Fruit fly (Drosophila melanogaster) whole organism, embryonic: ENCODE data around the gene g.
A peak's percentile ranks its signal among the peaks of the same experiment; 100 is the strongest.

Experiments
- Atf3 ChIP-seq: fragments of 200-800 bp; sonication (Bioruptor generic); optimal IDR thresholded peaks from 3 replicates; lab custom pipeline; 2016; ENCODE audit warnings: missing biosample characterization, missing genetic modification characterization
- CG10267 ChIP-seq: fragments of 200-800 bp; sonication (Bioruptor generic); optimal IDR thresholded peaks from 2 replicates; lab custom pipeline; 2018; ENCODE audit warnings: missing biosample characterization, mild to moderate bottlenecking, missing genetic modification characterization, moderate library complexity
- CG10431 ChIP-seq: fragments of 200-800 bp; sonication (Bioruptor generic); optimal IDR thresholded peaks from 3 replicates; lab custom pipeline; 2018; ENCODE audit warnings: missing biosample characterization, mild to moderate bottlenecking, missing genetic modification characterization
- CG10979 ChIP-seq: fragments of 200-800 bp; sonication (Bioruptor generic); optimal IDR thresholded peaks from 2 replicates; lab custom pipeline; 2018; ENCODE audit warnings: missing biosample characterization, mild to moderate bottlenecking, missing genetic modification characterization, moderate library complexity
- CG11695 ChIP-seq: fragments of 200-800 bp; sonication (Bioruptor generic); IDR thresholded peaks from 3 replicates; pipeline ENCODE4 v1.3.6; 2022; ENCODE audit warnings: missing biosample characterization, missing genetic modification characterization
- CG12659 ChIP-seq: fragments of 200-800 bp; sonication (Bioruptor generic); optimal IDR thresholded peaks from 3 replicates; lab custom pipeline; 2017; ENCODE audit warnings: mild to moderate bottlenecking, missing biosample characterization, missing genetic modification reagents, missing genetic modification characterization
- CG16815 ChIP-seq: fragments of 200-800 bp; sonication (Bioruptor generic); optimal IDR thresholded peaks from 3 replicates; lab custom pipeline; 2017; ENCODE audit warnings: missing biosample characterization, mild to moderate bottlenecking, missing genetic modification characterization
- CG17829 ChIP-seq: fragments of 200-800 bp; optimal IDR thresholded peaks from 2 replicates; lab custom pipeline; 2019; ENCODE audit warnings: missing biosample characterization, mild to moderate bottlenecking, missing genetic modification characterization, moderate library complexity
- CG18262 ChIP-seq: fragments of 200-800 bp; optimal IDR thresholded peaks from 3 replicates; lab custom pipeline; 2019; ENCODE audit warnings: missing biosample characterization, mild to moderate bottlenecking, missing genetic modification characterization, moderate library complexity
- CG2678 ChIP-seq: fragments of 200-800 bp; sonication (Bioruptor generic); optimal IDR thresholded peaks from 3 replicates; lab custom pipeline; 2019; ENCODE audit warnings: missing biosample characterization, mild to moderate bottlenecking, missing genetic modification characterization, moderate library complexity
- CG30403 ChIP-seq: fragments of 200-800 bp; sonication (Bioruptor generic); optimal IDR thresholded peaks from 3 replicates; lab custom pipeline; 2016; ENCODE audit warnings: missing biosample characterization, missing genetic modification characterization
- CG32767 ChIP-seq: fragments of 200-800 bp; sonication (Bioruptor generic); IDR thresholded peaks from 2 replicates; pipeline ENCODE4 v1.3.6; 2022; ENCODE audit warnings: missing biosample characterization, missing genetic modification characterization
- CG3281 ChIP-seq: fragments of 200-800 bp; sonication (Bioruptor generic); optimal IDR thresholded peaks from 3 replicates; lab custom pipeline; 2017; ENCODE audit warnings: missing biosample characterization, mild to moderate bottlenecking, missing genetic modification characterization
- CG34376 ChIP-seq: fragments of 200-800 bp; sonication (Bioruptor generic); optimal IDR thresholded peaks from 2 replicates; lab custom pipeline; 2018; ENCODE audit warnings: missing biosample characterization, mild to moderate bottlenecking, missing genetic modification characterization
- CG3995 ChIP-seq: fragments of 200-800 bp; sonication (Bioruptor generic); optimal IDR thresholded peaks from 3 replicates; lab custom pipeline; 2016; ENCODE audit warnings: missing biosample characterization, missing genetic modification characterization
- CG43689 ChIP-seq: fragments of 200-800 bp; sonication (Bioruptor generic); IDR thresholded peaks from 2 replicates; pipeline ENCODE4 v1.3.6; 2022; ENCODE audit warnings: missing biosample characterization, missing genetic modification characterization
- CG6654 ChIP-seq: fragments of 200-800 bp; sonication (Bioruptor generic); optimal IDR thresholded peaks from 2 replicates; lab custom pipeline; 2017; ENCODE audit warnings: missing biosample characterization, mild to moderate bottlenecking, missing genetic modification characterization
- CG7357 ChIP-seq: fragments of 200-800 bp; sonication (Bioruptor generic); IDR thresholded peaks from 3 replicates; pipeline ENCODE4 v1.3.6; 2022; ENCODE audit warnings: missing biosample characterization, missing genetic modification characterization
- CG8765 ChIP-seq: fragments of 200-800 bp; sonication (Bioruptor generic); IDR thresholded peaks from 2 replicates; pipeline ENCODE4 v1.3.6; 2022; ENCODE audit warnings: missing biosample characterization, missing genetic modification characterization
- Drgx ChIP-seq: fragments of 200-800 bp; sonication (Bioruptor generic); IDR thresholded peaks from 2 replicates; pipeline ENCODE4 v1.3.6; 2022; ENCODE audit warnings: missing biosample characterization, missing genetic modification characterization
- HLH3B ChIP-seq: fragments of 200-800 bp; sonication (Bioruptor generic); IDR thresholded peaks from 2 replicates; pipeline ENCODE4 v1.3.6; 2022; ENCODE audit warnings: missing biosample characterization, missing genetic modification characterization
- Kr ChIP-seq: fragments of 200-800 bp; sonication (Bioruptor generic); optimal IDR thresholded peaks from 2 replicates; lab custom pipeline; 2017; ENCODE audit warnings: missing biosample characterization, mild to moderate bottlenecking, missing genetic modification characterization
- MTF-1 ChIP-seq: fragments of 200-800 bp; sonication (Bioruptor generic); optimal IDR thresholded peaks from 2 replicates; lab custom pipeline; 2018; ENCODE audit warnings: missing biosample characterization, mild to moderate bottlenecking, missing genetic modification characterization, borderline replicate concordance
- Nf-YA ChIP-seq: fragments of 200-800 bp; sonication (Bioruptor generic); IDR thresholded peaks from 2 replicates; pipeline ENCODE4 v1.3.6; 2022; ENCODE audit warnings: missing biosample characterization, missing genetic modification characterization
- Nf-YC ChIP-seq: fragments of 200-800 bp; optimal IDR thresholded peaks from 3 replicates; lab custom pipeline; 2019; ENCODE audit warnings: missing biosample characterization, mild to moderate bottlenecking, missing genetic modification characterization, moderate library complexity
- Rfx ChIP-seq: fragments of 200-800 bp; sonication (Bioruptor generic); IDR thresholded peaks from 2 replicates; pipeline ENCODE4 v1.3.6; 2022; ENCODE audit warnings: missing biosample characterization, missing genetic modification characterization
- Side ChIP-seq: fragments of 200-800 bp; sonication (Bioruptor generic); optimal IDR thresholded peaks from 2 replicates; lab custom pipeline; 2016; ENCODE audit warnings: missing biosample characterization, missing genetic modification characterization
- Sox100B ChIP-seq: fragments of 200-800 bp; sonication (Bioruptor generic); optimal IDR thresholded peaks from 3 replicates; lab custom pipeline; 2018; ENCODE audit warnings: missing biosample characterization, mild to moderate bottlenecking, missing genetic modification characterization
- Ssrp ChIP-seq: fragments of 200-800 bp; sonication (Bioruptor generic); optimal IDR thresholded peaks from 2 replicates; lab custom pipeline; 2018; ENCODE audit warnings: missing biosample characterization, mild to moderate bottlenecking, missing genetic modification characterization, moderate library complexity
- ac ChIP-seq: fragments of 200-800 bp; sonication (Bioruptor generic); optimal IDR thresholded peaks from 3 replicates; lab custom pipeline; 2017; ENCODE audit warnings: missing biosample characterization, mild to moderate bottlenecking, missing genetic modification characterization
- az2 ChIP-seq: fragments of 200-800 bp; sonication (Bioruptor generic); optimal IDR thresholded peaks from 3 replicates; lab custom pipeline; 2016; ENCODE audit warnings: missing biosample characterization, missing genetic modification characterization
- cas ChIP-seq: fragments of 200-800 bp; sonication (Bioruptor generic); IDR thresholded peaks from 2 replicates; pipeline ENCODE4 v1.3.6; 2022; ENCODE audit warnings: missing biosample characterization, missing genetic modification characterization
- cg ChIP-seq: fragments of 200-800 bp; sonication (Bioruptor generic); optimal IDR thresholded peaks from 3 replicates; lab custom pipeline; 2019; ENCODE audit warnings: missing biosample characterization, mild to moderate bottlenecking, missing genetic modification characterization, moderate library complexity
- crp ChIP-seq, 2 experiments: fragments of 200-800 bp; sonication (Bioruptor generic); optimal IDR thresholded peaks; 2 replicates in 1 of 2; 3 replicates in 1 of 2; lab custom pipeline; 2017; ENCODE audit warnings: missing biosample characterization in 2 of 2, missing genetic modification characterization in 2 of 2, mild to moderate bottlenecking in 1 of 2, moderate library complexity in 1 of 2
- cwo ChIP-seq: fragments of 200-800 bp; sonication (Bioruptor generic); optimal IDR thresholded peaks from 3 replicates; lab custom pipeline; 2017; ENCODE audit warnings: missing biosample characterization, missing genetic modification characterization, mild to moderate bottlenecking, moderate library complexity, missing genetic modification reagents
- exex ChIP-seq: fragments of 200-800 bp; sonication (Bioruptor generic); optimal IDR thresholded peaks from 4 replicates; lab custom pipeline; 2018; ENCODE audit warnings: missing biosample characterization, mild to moderate bottlenecking, missing genetic modification characterization, moderate library complexity
- jigr1 ChIP-seq: fragments of 200-800 bp; sonication (Bioruptor generic); IDR thresholded peaks from 3 replicates; pipeline ENCODE4 v1.3.6; 2022; ENCODE audit warnings: missing biosample characterization, missing genetic modification characterization
- lilli ChIP-seq: fragments of 200-800 bp; sonication (Bioruptor generic); optimal IDR thresholded peaks from 3 replicates; lab custom pipeline; 2016; ENCODE audit warnings: missing biosample characterization, missing genetic modification characterization
- phol ChIP-seq: fragments of 200-800 bp; sonication (Bioruptor generic); optimal IDR thresholded peaks from 3 replicates; lab custom pipeline; 2018; ENCODE audit warnings: missing biosample characterization, mild to moderate bottlenecking, missing genetic modification characterization, moderate library complexity
- pnt ChIP-seq: fragments of 200-800 bp; sonication (Bioruptor generic); optimal IDR thresholded peaks from 3 replicates; lab custom pipeline; 2016; ENCODE audit warnings: missing biosample characterization, missing genetic modification characterization
- row ChIP-seq: fragments of 200-800 bp; sonication (Bioruptor generic); IDR thresholded peaks from 3 replicates; pipeline ENCODE4 v1.3.6; 2022; ENCODE audit warnings: missing biosample characterization, missing genetic modification characterization
- sd ChIP-seq: fragments of 200-800 bp; sonication (Bioruptor generic); optimal IDR thresholded peaks from 3 replicates; lab custom pipeline; 2018; ENCODE audit warnings: missing biosample characterization, mild to moderate bottlenecking, missing genetic modification characterization, moderate library complexity
- sens ChIP-seq: fragments of 200-800 bp; sonication (Bioruptor generic); peaks from one replicate; lab custom pipeline; 2016; ENCODE audit warnings: missing biosample characterization, missing genetic modification characterization
- sima ChIP-seq: fragments of 200-800 bp; sonication (Bioruptor generic); optimal IDR thresholded peaks from 2 replicates; lab custom pipeline; 2016; ENCODE audit warnings: missing biosample characterization, missing genetic modification characterization
- tgo ChIP-seq: fragments of 200-800 bp; sonication (Bioruptor generic); IDR thresholded peaks from 3 replicates; pipeline ENCODE4 v1.3.6; 2022; ENCODE audit warnings: missing biosample characterization, missing genetic modification characterization
- tx ChIP-seq: fragments of 200-800 bp; sonication (Bioruptor generic); optimal IDR thresholded peaks from 2 replicates; lab custom pipeline; 2016; ENCODE audit warnings: missing biosample characterization, missing genetic modification characterization
- yki ChIP-seq: fragments of >200 bp; optimal IDR thresholded peaks from 3 replicates; lab custom pipeline; 2018
- zf30C ChIP-seq: fragments of 200-800 bp; sonication (Bioruptor generic); optimal IDR thresholded peaks from 3 replicates; lab custom pipeline; 2018; ENCODE audit warnings: missing biosample characterization, mild to moderate bottlenecking, missing genetic modification characterization

The g gene

DNA sequence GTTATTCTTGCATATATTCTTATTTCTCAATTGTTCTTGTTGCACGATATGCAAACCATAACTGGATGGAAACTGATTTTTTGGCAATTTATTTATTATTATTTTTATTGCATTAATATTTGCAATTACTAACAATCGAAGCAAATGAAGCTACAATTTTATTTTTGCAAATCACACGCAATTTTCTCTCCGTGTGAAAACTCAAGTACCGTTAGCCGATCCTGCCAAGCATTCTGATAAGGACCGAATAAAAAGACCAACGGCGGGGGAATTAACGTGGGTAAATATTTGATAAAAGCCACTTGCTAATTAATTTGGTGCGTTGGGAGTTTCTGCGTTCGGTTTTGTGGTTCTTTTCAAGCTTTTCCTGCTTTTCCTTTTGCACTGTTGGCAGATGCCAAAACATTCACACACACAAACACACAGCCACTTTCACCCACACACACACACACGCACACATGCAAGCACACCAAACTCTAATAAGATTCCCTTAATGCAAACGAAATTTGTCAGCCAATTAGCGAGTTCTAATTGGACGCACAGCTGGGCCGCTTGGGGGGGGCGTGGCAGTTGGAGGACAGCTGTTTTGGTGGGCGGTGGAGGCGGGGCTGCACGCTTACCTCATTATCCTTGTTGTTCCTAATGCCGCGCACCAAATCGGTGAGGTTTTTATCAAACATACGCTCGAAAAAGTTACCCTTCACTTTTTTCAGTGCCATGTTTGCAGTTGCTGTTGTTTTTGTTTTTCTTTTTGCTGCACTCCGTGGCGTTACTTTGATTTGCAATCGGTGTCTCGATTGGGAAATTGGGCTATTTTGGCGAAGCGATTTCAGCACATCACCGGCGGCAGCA, 530 bp downstream of the g start (continued):
- peak; percentile 4 for TF ChIP-seq Nf-YC (tag; lab: Kevin White, UChicago)
- TF ChIP-seq crp (GFP tag; optimal IDR thresholded peaks at IDR 0.05; lab: Kevin White, UChicago), result peak in 1 of 2 experiments; percentile 26
- no peak for TF ChIP-seq jigr1 (GFP tag; lab: Robert Waterston, UW)
- TF ChIP-seq zf30C (GFP tag; lab: Kevin White, UChicago), result peak; percentile 60
- TF ChIP-seq CG7357, result no peak

DNA sequence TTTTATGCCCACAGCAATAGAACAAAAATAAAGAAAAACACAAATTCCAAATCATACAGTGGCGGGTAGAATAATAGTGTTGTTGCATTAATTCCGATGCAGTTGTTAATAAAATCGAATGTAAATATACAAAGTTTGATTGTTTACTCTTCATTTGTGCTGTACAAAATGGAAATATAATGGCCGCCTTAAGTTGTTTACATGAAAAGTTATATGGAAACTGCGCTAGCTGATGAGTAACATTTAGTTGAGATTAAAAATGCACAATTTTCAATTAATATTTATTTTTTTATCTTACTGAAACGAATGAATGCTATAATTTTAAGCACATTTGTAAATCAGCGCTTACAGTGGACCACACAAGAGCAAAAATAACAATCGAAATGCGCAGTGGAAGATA, 1.2 kb downstream of the g start:
- TF ChIP-seq HLH3B (GFP tag; lab: Robert Waterston, UW) (no peak), az2 (GFP tag; lab: Kevin White, UChicago) (peak; percentile 7), pnt (no peak), sima (no peak), cas (no peak), CG3281 (GFP tag; lab: Kevin White, UChicago) (no peak), CG6654 (no peak), cwo (GFP tag; lab: Kevin White, UChicago) (no peak), lilli (peak; percentile 13), ac (GFP tag; lab: Kevin White, UChicago) (no peak), MTF-1 (no peak), CG43689 (GFP tag; lab: Robert Waterston, UW) (no peak), CG8765 (no peak), Ssrp (tag; lab: Kevin White, UChicago) (no peak), CG10979 (tag; lab: Kevin White, UChicago) (peak; percentile 29), yki (no peak), row (GFP tag; lab: Robert Waterston, UW) (peak; percentile 28; the same call in 1 of the 3 replicates), sd (tag; lab: Kevin White, UChicago) (no peak), Side (GFP tag; lab: Kevin White, UChicago) (no peak), tx (no peak), CG18262 (peak; percentile 33), Sox100B (GFP tag; lab: Kevin White, UChicago) (peak; percentile 29), CG30403 (GFP tag; lab: Kevin White, UChicago) (peak; percentile 27), zf30C (GFP tag; lab: Kevin White, UChicago) (no peak), CG32767 (no peak), Rfx (GFP tag; lab: Robert Waterston, UW) (0 out of 2 replicates have a peak, but pooled peaks have one; percentile 15), Nf-YA (GFP tag; lab: Robert Waterston, UW) (no peak), Kr (GFP tag; lab: Kevin White, UChicago) (no peak), Atf3 (GFP tag; lab: Kevin White, UChicago) (no peak), CG34376 (GFP tag; lab: Kevin White, UChicago) (no peak), CG16815 (GFP tag; lab: Kevin White, UChicago) (no peak), CG10267 (tag; lab: Kevin White, UChicago) (peak; percentile 21), cg (GFP tag; lab: Kevin White, UChicago) (no peak), CG10431 (GFP tag; lab: Kevin White, UChicago) (no peak), CG3995 (GFP tag; lab: Kevin White, UChicago) (no peak), tgo (GFP tag; lab: Robert Waterston, UW) (no peak), phol (tag; lab: Kevin White, UChicago) (peak; percentile 25), CG11695 (GFP tag; lab: Robert Waterston, UW) (peak; percentile 56; the same call in 2 of the 3 replicates), sens (GFP tag; lab: Kevin White, UChicago) (peak; percentile 70), CG2678 (tag; lab: Kevin White, UChicago) (no peak), CG12659 (GFP tag; lab: Kevin White, UChicago) (peak; percentile 8), exex (tag; lab: Kevin White, UChicago) (no peak), CG17829 (tag; lab: Kevin White, UChicago) (peak; percentile 19), Drgx (GFP tag; lab: Robert Waterston, UW) (peak; percentile 60)
